Worm (Caenorhabditis elegans): ENCODE data around the gene sre-20.

sre-20 gene

DNA sequence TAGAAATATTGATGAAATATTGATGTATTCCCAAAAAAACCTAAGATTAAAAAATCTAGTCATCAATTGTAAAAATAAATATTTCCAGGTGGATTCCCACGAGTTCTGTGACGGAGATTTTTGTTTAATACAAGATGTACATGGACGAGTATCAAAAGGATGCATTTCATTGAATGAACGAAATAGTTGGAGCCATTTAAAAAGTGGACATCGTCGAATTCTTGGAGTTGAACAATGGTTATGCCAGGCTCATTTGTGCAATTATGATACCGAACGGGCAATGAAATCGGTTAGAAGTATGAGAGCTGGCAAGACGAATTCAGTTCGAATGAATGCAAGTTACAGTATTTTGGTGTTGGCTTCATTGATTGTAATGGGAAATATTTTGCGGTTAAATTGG is 35.2 kb downstream of the sre-20 start:
- TF ChIP-seq unc-130 (GFP tag; optimal IDR thresholded peaks at IDR 0.05), result no peak

DNA sequence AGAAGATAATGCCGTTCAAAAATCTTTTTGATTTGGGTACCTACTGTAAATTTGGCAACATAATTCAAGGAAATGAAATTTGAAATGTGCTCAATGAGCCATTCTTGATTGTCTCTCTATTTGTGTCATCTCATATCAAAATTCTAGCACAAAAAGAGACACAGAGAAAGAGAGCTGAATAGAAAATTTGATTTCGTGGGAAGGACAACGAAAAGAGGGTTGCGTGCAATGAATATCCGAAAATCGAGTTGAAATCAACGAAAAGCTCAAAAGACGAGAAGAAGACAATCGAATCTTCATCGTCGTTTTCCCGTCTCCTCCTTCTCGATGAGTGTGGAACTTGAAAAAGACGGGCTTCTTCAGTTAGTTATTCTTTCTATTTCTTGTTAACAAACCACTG is 36.9 kb downstream of the sre-20 start, which contains the start of gene C15C8.5:
TSS of gene C15C8.5 (plus strand) at position 152 of the 400 bp plus-strand sequence.
- TF ChIP-seq rpc-1 (optimal IDR thresholded peaks at IDR 0.05), result no peak
- TF ChIP-seq rpc-1 (tag; optimal IDR thresholded peaks at IDR 0.05), result no peak
- TF ChIP-seq hlh-26 (GFP tag; conservative IDR thresholded peaks at IDR 0.05), result no peak
- no peak for TF ChIP-seq akir-1 (GFP tag; optimal IDR thresholded peaks at IDR 0.05)
- no peak for TF ChIP-seq lir-1 (GFP tag; conservative IDR thresholded peaks at IDR 0.05)
- TF ChIP-seq K12H6.12 (tag; optimal IDR thresholded peaks at IDR 0.05), result no peak
- no peak for TF ChIP-seq ztf-18 (tag; optimal IDR thresholded peaks at IDR 0.05)
- no peak for TF ChIP-seq fkh-3 (tag; optimal IDR thresholded peaks at IDR 0.05)
- TF ChIP-seq ztf-28 (GFP tag; IDR thresholded peaks at IDR 0.05), result no peak
- no peak for TF ChIP-seq madf-6 (GFP tag; IDR thresholded peaks at IDR 0.05)
- no peak for TF ChIP-seq B0019.2 (GFP tag; conservative IDR thresholded peaks at IDR 0.05)
- no peak for TF ChIP-seq ekl-4 (GFP tag; IDR thresholded peaks at IDR 0.05)

DNA sequence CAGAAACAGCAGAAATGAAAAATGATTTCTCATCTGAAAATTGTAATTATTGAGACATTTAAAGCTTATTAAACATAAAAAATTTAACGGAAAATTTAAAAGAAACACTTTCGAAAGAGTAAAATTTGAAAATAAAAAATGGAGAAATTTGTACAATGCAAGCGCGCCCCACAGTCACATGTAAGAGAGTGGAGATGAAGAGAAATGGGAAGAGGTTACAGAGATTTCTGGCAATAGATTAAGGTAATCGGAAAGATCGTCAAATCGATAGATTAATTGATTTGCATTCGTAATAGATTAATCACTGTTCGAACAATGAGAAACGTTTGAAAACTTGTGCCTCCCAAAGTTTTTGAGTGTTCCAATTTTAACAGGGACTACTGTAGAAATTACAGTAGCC is 37.3 kb downstream of the sre-20 start, which contains the start of gene C15C8.4:
TSS of gene C15C8.4 (minus strand) at position 33 of the 400 bp plus-strand sequence.
- TF ChIP-seq nhr-27 (tag; optimal IDR thresholded peaks at IDR 0.05), result no peak
- no peak for TF ChIP-seq sdz-38 (tag; optimal IDR thresholded peaks at IDR 0.05)
- no peak for TF ChIP-seq F23B12.7 (tag; optimal IDR thresholded peaks at IDR 0.05; ENCODE audit: insufficient read depth)
- TF ChIP-seq hlh-26 (GFP tag; conservative IDR thresholded peaks at IDR 0.05), result no peak
- TF ChIP-seq cebp-1 (GFP tag; IDR thresholded peaks at IDR 0.05), result no peak
- TF ChIP-seq cebp-1 (tag; optimal IDR thresholded peaks at IDR 0.05), result no peak
- TF ChIP-seq snpc-1.3 (tag; optimal IDR thresholded peaks at IDR 0.05; ENCODE audit: insufficient read depth), result no peak
- no peak for TF ChIP-seq lin-54 (GFP tag; optimal IDR thresholded peaks at IDR 0.05)
- no peak for TF ChIP-seq Y56A3A.18 (GFP tag; IDR thresholded peaks at IDR 0.05)
- no peak for TF ChIP-seq akir-1 (GFP tag; optimal IDR thresholded peaks at IDR 0.05)
- no peak for TF ChIP-seq nfya-2 (GFP tag; IDR thresholded peaks at IDR 0.05)
- no peak for TF ChIP-seq aptf-2 (GFP tag; conservative IDR thresholded peaks at IDR 0.05)

DNA sequence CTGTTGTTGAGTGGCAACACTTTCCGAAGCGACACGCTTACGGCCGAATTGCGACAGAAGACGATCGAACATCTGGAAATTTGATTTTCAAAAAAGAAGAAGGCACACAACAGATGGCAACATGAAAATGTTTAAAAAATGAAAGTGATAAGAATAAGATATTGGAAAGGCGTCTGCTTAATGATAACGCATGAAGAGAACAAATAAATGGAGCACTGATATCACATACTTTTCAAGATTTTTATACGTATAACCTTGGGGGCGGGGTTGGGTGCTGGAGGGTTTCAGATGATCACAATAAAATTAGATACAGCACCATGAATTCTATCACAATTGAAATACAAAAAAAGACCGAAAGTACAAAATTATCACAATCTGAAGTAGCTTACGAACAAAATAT is 39.8 kb downstream of the sre-20 start, which contains the start of gene C15C8.7:
TSS of gene C15C8.7 (minus strand) at position 72 of the 400 bp plus-strand sequence.
- peak; percentile 26 for TF ChIP-seq nhr-80 (tag; optimal IDR thresholded peaks at IDR 0.05)
- no peak for TF ChIP-seq nfya-2 (GFP tag; IDR thresholded peaks at IDR 0.05)

DNA sequence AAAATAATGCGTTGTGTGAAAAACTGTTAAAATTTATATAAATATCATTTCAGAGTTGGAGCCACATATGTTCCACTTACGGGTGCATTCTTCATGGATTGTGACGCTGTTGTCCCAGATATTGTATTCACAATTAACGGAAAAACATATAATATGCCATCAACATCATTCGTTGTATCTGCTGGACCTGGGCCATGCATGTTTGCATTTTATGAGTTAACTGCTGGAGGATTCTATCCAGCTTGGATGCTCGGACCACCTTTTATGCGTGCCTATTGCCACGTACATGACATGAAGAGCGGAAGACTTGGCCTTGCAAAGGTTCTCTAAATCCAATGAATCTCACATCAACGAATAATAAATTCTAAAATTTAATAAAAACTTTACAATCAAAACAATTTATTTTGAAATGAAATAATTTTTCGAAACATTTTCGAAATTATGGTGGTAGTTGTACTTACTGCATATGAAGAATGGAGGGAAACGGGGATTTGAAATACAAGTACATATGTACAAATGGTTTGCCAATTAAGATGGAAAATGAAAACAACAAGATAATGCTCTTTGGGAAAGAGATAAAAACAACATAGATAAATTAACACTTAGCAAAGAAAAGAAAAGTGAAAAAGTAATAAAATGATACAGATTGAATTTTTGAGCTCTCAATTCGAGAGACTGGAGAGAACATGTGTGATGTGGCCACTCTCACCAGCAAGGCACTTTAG is 40.8 kb downstream of the sre-20 start:
- TF ChIP-seq snpc-1.1 (tag; optimal IDR thresholded peaks at IDR 0.05; ENCODE audit: insufficient read depth) (no peak), nfyb-1 (GFP tag; IDR thresholded peaks at IDR 0.05) (0 out of 2 replicates have a peak, but pooled peaks have one; percentile 17), nhr-120 (GFP tag; IDR thresholded peaks at IDR 0.05) (no peak), lin-35 (GFP tag; optimal IDR thresholded peaks at IDR 0.05) (no peak), snpc-1.3 (tag; optimal IDR thresholded peaks at IDR 0.05; ENCODE audit: insufficient read depth) (no peak), F52B5.7 (tag; optimal IDR thresholded peaks at IDR 0.05) (peak; percentile 55), D2030.7 (GFP tag; IDR thresholded peaks at IDR 0.05) (no peak), chd-7 (tag; optimal IDR thresholded peaks at IDR 0.05) (peak; percentile 11), nhr-90 (tag; optimal IDR thresholded peaks at IDR 0.05) (peak; percentile 38), nhr-80 (tag; optimal IDR thresholded peaks at IDR 0.05) (peak; percentile 41), madf-6 (GFP tag; IDR thresholded peaks at IDR 0.05) (no peak), cebp-2 (GFP tag; IDR thresholded peaks at IDR 0.05) (0 out of 2 replicates have a peak, but pooled peaks have one; percentile 19)
